Worm (Caenorhabditis elegans) whole organism, L1 larva: Measurements from ENCODE around the gene mca-3.

Source experiments
- ceh-63 ChIP-seq: fragments of 200-800 bp; sonication (Bioruptor generic); optimal IDR thresholded peaks from 2 replicates; lab custom pipeline; 2018; ENCODE audit warnings: mild to moderate bottlenecking, missing genetic modification characterization, missing compliant biosample characterization
- ceh-82 ChIP-seq, 3 experiments: fragments of 150-350 bp in 1 of 3; sonication (generic microtip) in 2 of 3; optimal IDR thresholded peaks; 2 replicates each; lab custom pipeline; 2014 to 2017; ENCODE audit warnings: missing biosample characterization in 3 of 3, missing genetic modification characterization in 3 of 3
- ceh-88 ChIP-seq: fragments of 200-800 bp; sonication (Bioruptor generic); IDR thresholded peaks from 2 replicates; pipeline ENCODE4 v1.3.6; 2022; ENCODE audit warnings: missing genetic modification characterization, missing compliant biosample characterization
- ceh-90 ChIP-seq: sonication (generic microtip); optimal IDR thresholded peaks from 2 replicates; lab custom pipeline; 2016; ENCODE audit warnings: missing genetic modification characterization, missing compliant biosample characterization
- ces-1 ChIP-seq: fragments of 150-350 bp; optimal IDR thresholded peaks from 2 replicates; lab custom pipeline; 2014; ENCODE audit warnings: missing biosample characterization, missing genetic modification reagents, missing genetic modification characterization
- dpl-1 ChIP-seq, 3 experiments: fragments of 150-350 bp in 2 of 3; sonication (generic microtip) in 1 of 3; optimal IDR thresholded peaks; 2 replicates each; lab custom pipeline; 2014 to 2017; ENCODE audit warnings: missing biosample characterization in 3 of 3, missing genetic modification characterization in 3 of 3, missing genetic modification reagents in 3 of 3
- dsc-1 ChIP-seq: sonication (generic microtip); optimal IDR thresholded peaks from 2 replicates; lab custom pipeline; 2016; ENCODE audit warnings: mild to moderate bottlenecking, missing genetic modification characterization, missing compliant biosample characterization
- efl-1 ChIP-seq, 4 experiments: fragments of 150-350 bp; optimal IDR thresholded peaks in 3 of 4; peaks in 1 of 4; 1 replicate in 1 of 4; 2 replicates in 3 of 4; lab custom pipeline; 2014; ENCODE audit warnings: missing biosample characterization in 2 of 4, missing genetic modification characterization in 2 of 4, missing genetic modification reagents in 2 of 4
- egl-13 ChIP-seq: sonication (generic microtip); optimal IDR thresholded peaks from 2 replicates; lab custom pipeline; 2016; ENCODE audit warnings: missing genotype, missing genetic modification reagents, missing genetic modification characterization, missing compliant biosample characterization
- egl-27 ChIP-seq, 2 experiments: fragments of 150-350 bp in 1 of 2; sonication (generic microtip); optimal IDR thresholded peaks; 3 replicates each; lab custom pipeline; 2017 to 2018; ENCODE audit warnings: missing biosample characterization in 2 of 2, missing genetic modification characterization in 2 of 2, missing genetic modification reagents in 2 of 2
- fkh-10 ChIP-seq: sonication (generic microtip); optimal IDR thresholded peaks from 2 replicates; lab custom pipeline; 2017; ENCODE audit warnings: missing biosample characterization, missing genetic modification reagents, missing genetic modification characterization
- fkh-8 ChIP-seq: sonication (generic microtip); optimal IDR thresholded peaks from 2 replicates; lab custom pipeline; 2016; ENCODE audit warnings: mild to moderate bottlenecking, missing genetic modification characterization, missing compliant biosample characterization
- fos-1 ChIP-seq: fragments of 150-350 bp; optimal IDR thresholded peaks from 2 replicates; lab custom pipeline; 2014; ENCODE audit warnings: missing biosample characterization, missing genetic modification characterization
- grh-1 ChIP-seq: fragments of 200-800 bp; sonication (Bioruptor generic); IDR thresholded peaks from 2 replicates; pipeline ENCODE4 v1.3.6; 2022; ENCODE audit warnings: missing genetic modification reagents, missing genetic modification characterization, missing compliant biosample characterization
- hlh-4 ChIP-seq: sonication (generic microtip); optimal IDR thresholded peaks from 2 replicates; lab custom pipeline; 2016; ENCODE audit warnings: mild to moderate bottlenecking, missing genetic modification characterization, missing compliant biosample characterization
- irx-1 ChIP-seq: sonication (generic microtip); optimal IDR thresholded peaks from 2 replicates; lab custom pipeline; 2016; ENCODE audit warnings: missing genetic modification characterization, missing compliant biosample characterization
- isw-1 ChIP-seq: fragments of 200-800 bp; sonication (Bioruptor generic); IDR thresholded peaks from 2 replicates; pipeline ENCODE4 v1.3.6; 2022; ENCODE audit warnings: missing genetic modification characterization, missing compliant biosample characterization
- lin-13 ChIP-seq: fragments of 150-350 bp; optimal IDR thresholded peaks from 2 replicates; lab custom pipeline; 2014; ENCODE audit warnings: missing biosample characterization, missing genetic modification reagents, missing genetic modification characterization
- lin-14 ChIP-seq: fragments of 200-800 bp; sonication (Bioruptor generic); optimal IDR thresholded peaks from 2 replicates; lab custom pipeline; 2018; ENCODE audit warnings: mild to moderate bottlenecking, missing genetic modification characterization, moderate library complexity, missing compliant biosample characterization
- lin-15B ChIP-seq: fragments of 150-350 bp; sonication (generic microtip); optimal IDR thresholded peaks from 3 replicates; lab custom pipeline; 2014; ENCODE audit warnings: missing biosample characterization, missing genetic modification characterization
- lin-35 ChIP-seq, 2 experiments: fragments of 150-350 bp; optimal IDR thresholded peaks; 2 replicates each; lab custom pipeline; 2014; ENCODE audit warnings: missing biosample characterization in 2 of 2, missing genetic modification characterization in 2 of 2, missing genetic modification reagents in 2 of 2
- lin-39 ChIP-seq: fragments of 150-350 bp; optimal IDR thresholded peaks from 2 replicates; lab custom pipeline; 2014; ENCODE audit warnings: missing biosample characterization, missing genetic modification reagents, missing genetic modification characterization
- lsy-2 ChIP-seq, 2 experiments: fragments of 150-350 bp; optimal IDR thresholded peaks; 2 replicates each; lab custom pipeline; 2014; ENCODE audit warnings: missing biosample characterization in 2 of 2, missing genetic modification characterization in 2 of 2
- mef-2 ChIP-seq: fragments of 150-350 bp; optimal IDR thresholded peaks from 2 replicates; lab custom pipeline; 2014; ENCODE audit warnings: missing biosample characterization, missing genetic modification characterization
- mep-1 ChIP-seq: fragments of 150-350 bp; optimal IDR thresholded peaks from 2 replicates; lab custom pipeline; 2014; ENCODE audit warnings: missing biosample characterization, missing genetic modification characterization
- nhr-19 ChIP-seq: fragments of 200-800 bp; sonication (Bioruptor generic); conservative IDR thresholded peaks from 2 replicates; pipeline ENCODE4 v1.3.6; 2022; ENCODE audit warnings: missing genetic modification characterization, missing compliant biosample characterization
- nhr-47 ChIP-seq: sonication (generic microtip); optimal IDR thresholded peaks from 2 replicates; lab custom pipeline; 2016; ENCODE audit warnings: mild to moderate bottlenecking, missing genetic modification characterization, moderate library complexity, missing compliant biosample characterization
- nhr-71 ChIP-seq: sonication (generic microtip); optimal IDR thresholded peaks from 2 replicates; lab custom pipeline; 2016; ENCODE audit warnings: mild to moderate bottlenecking, missing genetic modification characterization, moderate library complexity, missing compliant biosample characterization
- nhr-76 ChIP-seq: sonication (generic microtip); optimal IDR thresholded peaks from 2 replicates; lab custom pipeline; 2017; ENCODE audit warnings: missing biosample characterization, missing genetic modification characterization
- nhr-84 ChIP-seq: sonication (generic microtip); optimal IDR thresholded peaks from 2 replicates; lab custom pipeline; 2017; ENCODE audit warnings: missing biosample characterization, missing genetic modification characterization
- nhr-90 ChIP-seq: sonication (generic microtip); optimal IDR thresholded peaks from 2 replicates; lab custom pipeline; 2016; ENCODE audit warnings: mild to moderate bottlenecking, missing genetic modification characterization, missing compliant biosample characterization; ENCODE audit not compliant: poor library complexity
- pqm-1 ChIP-seq: sonication (generic microtip); optimal IDR thresholded peaks from 3 replicates; lab custom pipeline; 2017; ENCODE audit warnings: missing biosample characterization, missing genetic modification characterization
- rnt-1 ChIP-seq: sonication (generic microtip); optimal IDR thresholded peaks from 2 replicates; lab custom pipeline; 2016; ENCODE audit warnings: mild to moderate bottlenecking, missing genetic modification characterization, moderate library complexity, missing compliant biosample characterization
- skn-1 ChIP-seq: fragments of 150-350 bp; optimal IDR thresholded peaks from 2 replicates; lab custom pipeline; 2014; ENCODE audit warnings: missing biosample characterization, missing genetic modification characterization
- snu-23 ChIP-seq: sonication (generic microtip); optimal IDR thresholded peaks from 2 replicates; lab custom pipeline; 2016; ENCODE audit warnings: missing genetic modification characterization, missing compliant biosample characterization
- swsn-7 ChIP-seq: sonication (generic microtip); optimal IDR thresholded peaks from 2 replicates; lab custom pipeline; 2016; ENCODE audit warnings: missing genetic modification characterization, missing compliant biosample characterization
- tbx-2 ChIP-seq: sonication (generic microtip); optimal IDR thresholded peaks from 2 replicates; lab custom pipeline; 2016; ENCODE audit warnings: missing genetic modification characterization, missing compliant biosample characterization
- unc-62 ChIP-seq: fragments of 150-350 bp; optimal IDR thresholded peaks from 2 replicates; lab custom pipeline; 2014; ENCODE audit warnings: missing biosample characterization, missing genetic modification reagents, missing genetic modification characterization
- unc-86 ChIP-seq: sonication (generic microtip); optimal IDR thresholded peaks from 2 replicates; lab custom pipeline; 2016; ENCODE audit warnings: missing genetic modification characterization, missing compliant biosample characterization
- unc-98 ChIP-seq: fragments of 200-800 bp; sonication (Bioruptor generic); IDR thresholded peaks from 2 replicates; pipeline ENCODE4 v1.3.6; 2022; ENCODE audit warnings: missing genetic modification characterization, missing compliant biosample characterization
- vab-15 ChIP-seq: sonication (generic microtip); optimal IDR thresholded peaks from 2 replicates; lab custom pipeline; 2017; ENCODE audit warnings: missing genotype, mild to moderate bottlenecking, missing genetic modification characterization, missing compliant biosample characterization
- zag-1 ChIP-seq: fragments of 150-350 bp; optimal IDR thresholded peaks from 2 replicates; lab custom pipeline; 2014; ENCODE audit warnings: missing biosample characterization, missing genetic modification characterization
- ztf-11 ChIP-seq, 2 experiments: sonication (generic microtip); optimal IDR thresholded peaks; 2 replicates each; lab custom pipeline; 2016 to 2017; ENCODE audit warnings: missing genetic modification characterization in 2 of 2, missing biosample characterization in 1 of 2, missing compliant biosample characterization in 1 of 2

The mca-3 gene

ce11 chrIV:3135000-3135399, 2.1 kb upstream of the mca-3 start:
- TF ChIP-seq dpl-1 (GFP tag; optimal IDR thresholded peaks at IDR 0.05; lab: Kevin White, UChicago) (peak in 1 of 3 experiments; percentile 16), lin-14 (GFP tag; lab: Kevin White, UChicago) (peak; percentile 97), lin-13 (GFP tag; lab: Kevin White, UChicago) (peak; percentile 38), mep-1 (peak; percentile 19), efl-1 (optimal IDR thresholded peaks at IDR 0.05; lab: Kevin White, UChicago) (peak; percentile 0 to 27), efl-1 (GFP tag; optimal IDR thresholded peaks at IDR 0.05 in 1 of 2; lab: Kevin White, UChicago) (peak in 1 of 2 experiments; percentile 1), fos-1 (tag; lab: Kevin White, UChicago) (no peak), snu-23 (peak; percentile 49), lin-35 (GFP tag; optimal IDR thresholded peaks at IDR 0.05; lab: Kevin White, UChicago) (peak in 1 of 2 experiments; percentile 51), hlh-4 (tag; lab: Kevin White, UChicago) (no peak), lin-39 (tag; lab: Kevin White, UChicago) (no peak), isw-1 (peak; percentile 33), rnt-1 (peak; percentile 5), ces-1 (GFP tag; lab: Kevin White, UChicago) (peak; percentile 60), grh-1 (GFP tag; lab: Robert Waterston, UW) (no peak), unc-62 (GFP tag; lab: Kevin White, UChicago) (no peak), vab-15 (tag; lab: Kevin White, UChicago) (no peak), fkh-8 (tag; lab: Kevin White, UChicago) (peak; percentile 87), irx-1 (tag; lab: Kevin White, UChicago) (peak; percentile 35), swsn-7 (peak; percentile 57), ceh-88 (0 out of 2 replicates have a peak, but pooled peaks have one; percentile 21), dsc-1 (peak; percentile 11), unc-86 (peak; percentile 55), zag-1 (tag; lab: Kevin White, UChicago) (peak; percentile 50), nhr-71 (tag; lab: Kevin White, UChicago) (peak; percentile 67), fkh-10 (GFP tag; lab: Kevin White, UChicago) (peak; percentile 73), ceh-82 (tag; optimal IDR thresholded peaks at IDR 0.05; lab: Kevin White, UChicago) (peak; percentile 15 to 75 (median 40)), tbx-2 (tag; lab: Kevin White, UChicago) (peak; percentile 53), ceh-90 (tag; lab: Kevin White, UChicago) (no peak), egl-27 (tag; optimal IDR thresholded peaks at IDR 0.05; lab: Kevin White, UChicago) (no peak), nhr-47 (tag; lab: Kevin White, UChicago) (peak; percentile 63), egl-13 (tag; lab: Kevin White, UChicago) (peak; percentile 31), lsy-2 (tag; optimal IDR thresholded peaks at IDR 0.05; lab: Kevin White, UChicago) (peak; percentile 5 to 62)

- TF ChIP-seq ceh-88 (no peak), grh-1 (GFP tag; lab: Robert Waterston, UW) (no peak), mef-2 (no peak), pqm-1 (tag; lab: Kevin White, UChicago) (no peak), lin-35 (GFP tag; optimal IDR thresholded peaks at IDR 0.05; lab: Kevin White, UChicago) (peak in 1 of 2 experiments; percentile 24), skn-1 (no peak), mep-1 (no peak), nhr-19 (GFP tag; lab: Robert Waterston, UW) (peak; percentile 12; the same call in 1 of the 2 replicates), nhr-90 (tag; lab: Kevin White, UChicago) (no peak), nhr-84 (tag; lab: Kevin White, UChicago) (no peak), fos-1 (tag; lab: Kevin White, UChicago) (no peak), fkh-10 (GFP tag; lab: Kevin White, UChicago) (no peak), lsy-2 (tag; optimal IDR thresholded peaks at IDR 0.05; lab: Kevin White, UChicago) (peak in 1 of 2 experiments; percentile 39), ceh-82 (tag; optimal IDR thresholded peaks at IDR 0.05; lab: Kevin White, UChicago) (peak in 1 of 3 experiments; percentile 17), dpl-1 (GFP tag; optimal IDR thresholded peaks at IDR 0.05; lab: Kevin White, UChicago) (peak in 1 of 3 experiments; percentile 31), tbx-2 (tag; lab: Kevin White, UChicago) (no peak), egl-13 (tag; lab: Kevin White, UChicago) (no peak), irx-1 (tag; lab: Kevin White, UChicago) (no peak), isw-1 (0 out of 2 replicates have a peak, but pooled peaks have one; percentile 2), efl-1 (optimal IDR thresholded peaks at IDR 0.05; lab: Kevin White, UChicago) (no peak), efl-1 (GFP tag; optimal IDR thresholded peaks at IDR 0.05 in 1 of 2; lab: Kevin White, UChicago) (peak; percentile 21 to 92), unc-98 (no peak), ztf-11 (tag; optimal IDR thresholded peaks at IDR 0.05; lab: Kevin White, UChicago) (no peak), lin-15B (tag; lab: Kevin White, UChicago) (no peak), nhr-76 (tag; lab: Kevin White, UChicago) (no peak), dsc-1 (peak; percentile 9), ceh-63 (GFP tag; lab: Kevin White, UChicago) (no peak), lin-14 (GFP tag; lab: Kevin White, UChicago) (peak; percentile 70)
These were observed 920 bp downstream of the mca-3 start for ce11 chrIV:3131871-3132586.
